Worm (Caenorhabditis elegans): ENCODE measurements around the gene npr-33.

DNA sequence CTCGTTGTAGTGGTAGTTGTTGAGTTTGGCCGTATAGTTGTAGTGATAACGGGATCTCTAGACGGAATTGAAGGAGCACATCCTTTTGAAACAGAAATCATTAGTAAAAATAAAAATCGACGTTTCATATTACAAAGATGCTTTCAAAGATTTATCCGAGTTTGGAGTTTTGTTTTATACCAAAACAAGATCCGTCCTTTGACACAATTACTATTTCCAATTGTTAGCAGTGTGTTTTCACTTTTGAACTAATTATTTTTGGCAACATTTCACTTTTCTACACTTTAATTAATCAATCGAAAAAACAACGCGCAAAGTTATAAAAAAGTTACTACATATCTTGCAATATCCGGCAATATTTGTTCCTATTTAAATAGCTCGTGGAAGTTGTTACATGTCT is 6.6 kb downstream of the npr-33 start, which contains the start of the genes F31B9.4 and F31B9.2:
- TF ChIP-seq blmp-1 (tag; optimal IDR thresholded peaks at IDR 0.05), result no peak
- no peak for TF ChIP-seq elt-2 (tag; optimal IDR thresholded peaks at IDR 0.05)
- TF ChIP-seq aly-2 (tag; optimal IDR thresholded peaks at IDR 0.05), result no peak
- TF ChIP-seq fkh-4 (tag; optimal IDR thresholded peaks at IDR 0.05; ENCODE audit: borderline replicate concordance), result no peak
- no peak for TF ChIP-seq irx-1 (tag; optimal IDR thresholded peaks at IDR 0.05)
- no peak for TF ChIP-seq nhr-77 (tag; optimal IDR thresholded peaks at IDR 0.05)
- no peak for TF ChIP-seq hlh-17 (GFP tag; optimal IDR thresholded peaks at IDR 0.05; ENCODE audit: borderline replicate concordance)

Measured in whole organism, L1 larva.